Worm (Caenorhabditis elegans): ENCODE results near the gene F23F1.5.

DNA sequence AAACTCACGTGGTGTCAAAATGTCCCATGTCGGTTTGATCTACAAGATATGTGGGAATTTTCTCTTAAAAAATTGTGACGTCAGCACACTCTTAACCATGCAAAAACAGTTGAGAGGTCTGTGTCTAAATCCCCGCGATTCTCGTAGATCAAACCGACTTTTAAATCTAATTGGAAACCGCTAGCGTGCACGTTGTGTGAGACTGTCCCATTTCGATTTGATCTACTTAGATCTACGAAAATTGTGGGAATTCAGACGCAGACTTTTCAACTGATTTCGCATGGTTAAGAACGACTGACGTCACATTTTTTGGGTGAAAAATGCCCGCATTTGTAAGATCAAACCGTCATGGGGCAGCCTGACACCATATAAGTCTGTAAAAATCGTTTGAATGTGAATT, 26.5 kb upstream of the F23F1.5 start:
- TF ChIP-seq med-1 (GFP tag; optimal IDR thresholded peaks at IDR 0.05; ENCODE audit: insufficient read depth) (no peak), flt-1 (GFP tag; IDR thresholded peaks at IDR 0.05) (no peak), klf-2 (GFP tag; conservative IDR thresholded peaks at IDR 0.05) (no peak), ztf-23 (GFP tag; IDR thresholded peaks at IDR 0.05) (no peak), ref-1 (GFP tag; conservative IDR thresholded peaks at IDR 0.05) (no peak), cog-1 (tag; optimal IDR thresholded peaks at IDR 0.05) (no peak), tab-1 (GFP tag; IDR thresholded peaks at IDR 0.05) (no peak)

All from whole organism, midembryonic.